Worm (Caenorhabditis elegans) whole organism, mixed stage, embryonic: ENCODE results near the gene lim-4.

Experiments
- M03D4.4 ChIP-seq: sonication (generic microtip); optimal IDR thresholded peaks from 2 replicates; lab custom pipeline; 2017; ENCODE audit warnings: mild to moderate bottlenecking, missing genetic modification characterization, missing compliant biosample characterization
- bed-3 ChIP-seq: fragments of 200-800 bp; sonication (Bioruptor generic); optimal IDR thresholded peaks from 3 replicates; lab custom pipeline; 2018; ENCODE audit warnings: mild to moderate bottlenecking, missing genetic modification characterization, moderate library complexity, missing compliant biosample characterization
- ceh-39 ChIP-seq: fragments of 150-350 bp; optimal IDR thresholded peaks from 2 replicates; lab custom pipeline; 2014; ENCODE audit warnings: missing biosample characterization, missing genetic modification characterization
- ceh-43 ChIP-seq: fragments of 200-800 bp; sonication (Bioruptor generic); optimal IDR thresholded peaks from 2 replicates; lab custom pipeline; 2018; ENCODE audit warnings: mild to moderate bottlenecking, missing genetic modification characterization, moderate library complexity, missing compliant biosample characterization
- ceh-83 ChIP-seq: fragments of 200-800 bp; sonication (Bioruptor generic); optimal IDR thresholded peaks from 2 replicates; lab custom pipeline; 2018; ENCODE audit warnings: mild to moderate bottlenecking, missing genetic modification characterization, missing compliant biosample characterization
- ces-1 ChIP-seq: fragments of 150-350 bp; optimal IDR thresholded peaks from 2 replicates; lab custom pipeline; 2014; ENCODE audit warnings: missing biosample characterization, missing genetic modification reagents, missing genetic modification characterization
- drap-1 ChIP-seq: fragments of 200-800 bp; sonication (Bioruptor generic); optimal IDR thresholded peaks from 3 replicates; lab custom pipeline; 2018; ENCODE audit warnings: mild to moderate bottlenecking, missing genetic modification characterization, missing compliant biosample characterization
- elt-3 ChIP-seq: fragments of 150-350 bp; optimal IDR thresholded peaks from 2 replicates; lab custom pipeline; 2014; ENCODE audit warnings: missing biosample characterization, missing genetic modification characterization
- flh-1 ChIP-seq: fragments of 200-800 bp; sonication (Bioruptor generic); optimal IDR thresholded peaks from 2 replicates; lab custom pipeline; 2018; ENCODE audit warnings: mild to moderate bottlenecking, missing genetic modification characterization, moderate library complexity, missing compliant biosample characterization
- ham-2 ChIP-seq: fragments of 200-800 bp; sonication (Bioruptor generic); optimal IDR thresholded peaks from 2 replicates; lab custom pipeline; 2018; ENCODE audit warnings: mild to moderate bottlenecking, missing genetic modification characterization, missing compliant biosample characterization
- hlh-1 ChIP-seq: fragments of 150-350 bp; optimal IDR thresholded peaks from 2 replicates; lab custom pipeline; 2014; ENCODE audit warnings: missing biosample characterization, missing genetic modification reagents, missing genetic modification characterization
- lin-13 ChIP-seq: fragments of 150-350 bp; optimal IDR thresholded peaks from 2 replicates; lab custom pipeline; 2014; ENCODE audit warnings: missing biosample characterization, missing genetic modification characterization
- lin-32 ChIP-seq: fragments of 200-800 bp; sonication (Bioruptor generic); optimal IDR thresholded peaks from 2 replicates; lab custom pipeline; 2018; ENCODE audit warnings: mild to moderate bottlenecking, missing genetic modification characterization, missing compliant biosample characterization
- lsy-2 ChIP-seq: fragments of 150-350 bp; optimal IDR thresholded peaks from 2 replicates; lab custom pipeline; 2014; ENCODE audit warnings: missing biosample characterization, missing genetic modification characterization
- mep-1 ChIP-seq: fragments of 150-350 bp; optimal IDR thresholded peaks from 2 replicates; lab custom pipeline; 2017; ENCODE audit warnings: missing biosample characterization, missing genetic modification reagents, missing genetic modification characterization, inconsistent platforms
- nhr-12 ChIP-seq: fragments of 150-350 bp; optimal IDR thresholded peaks from 2 replicates; lab custom pipeline; 2014; ENCODE audit warnings: missing biosample characterization, missing genetic modification characterization
- nhr-2 ChIP-seq: fragments of 150-350 bp; optimal IDR thresholded peaks from 2 replicates; lab custom pipeline; 2014; ENCODE audit warnings: missing biosample characterization, missing genetic modification characterization
- nhr-237 ChIP-seq: fragments of 150-350 bp; optimal IDR thresholded peaks from 2 replicates; lab custom pipeline; 2014; ENCODE audit warnings: missing biosample characterization, missing genetic modification characterization
- nhr-28 ChIP-seq: fragments of 150-350 bp; optimal IDR thresholded peaks from 2 replicates; lab custom pipeline; 2014; ENCODE audit warnings: missing biosample characterization, missing genetic modification characterization
- nhr-76 ChIP-seq: sonication (generic microtip); optimal IDR thresholded peaks from 2 replicates; lab custom pipeline; 2017; ENCODE audit warnings: missing biosample characterization, missing genetic modification characterization
- pha-4 ChIP-seq: fragments of 150-350 bp; optimal IDR thresholded peaks from 2 replicates; lab custom pipeline; 2018; ENCODE audit warnings: missing biosample characterization, missing genetic modification reagents, missing genetic modification characterization
- sem-2 ChIP-seq: fragments of 200-800 bp; sonication (Bioruptor generic); optimal IDR thresholded peaks from 2 replicates; lab custom pipeline; 2018; ENCODE audit warnings: mild to moderate bottlenecking, missing genetic modification characterization, missing compliant biosample characterization
- snpc-4 ChIP-seq: fragments of 150-350 bp; optimal IDR thresholded peaks from 2 replicates; lab custom pipeline; 2014; ENCODE audit warnings: missing biosample characterization, missing genetic modification characterization
- sptf-1 ChIP-seq: sonication (generic microtip); optimal IDR thresholded peaks from 2 replicates; lab custom pipeline; 2017; ENCODE audit warnings: mild to moderate bottlenecking, missing genetic modification characterization, moderate library complexity, missing compliant biosample characterization
- tbx-8 ChIP-seq: fragments of 200-800 bp; sonication (Bioruptor generic); optimal IDR thresholded peaks from 2 replicates; lab custom pipeline; 2018; ENCODE audit warnings: mild to moderate bottlenecking, missing genetic modification characterization, moderate library complexity, missing compliant biosample characterization
- unc-120 ChIP-seq: sonication (generic microtip); optimal IDR thresholded peaks from 2 replicates; lab custom pipeline; 2017; ENCODE audit warnings: missing genetic modification characterization, missing compliant biosample characterization; ENCODE audit not compliant: poor library complexity, severe bottlenecking
- unc-62 ChIP-seq: fragments of 150-350 bp; optimal IDR thresholded peaks from 2 replicates; lab custom pipeline; 2014; ENCODE audit warnings: missing biosample characterization, missing genetic modification reagents, missing genetic modification characterization
- zip-8 ChIP-seq: fragments of 150-350 bp; optimal IDR thresholded peaks from 2 replicates; lab custom pipeline; 2014; ENCODE audit warnings: missing biosample characterization, missing genetic modification characterization
- ztf-11 ChIP-seq: fragments of 150-350 bp; optimal IDR thresholded peaks from 2 replicates; lab custom pipeline; 2014; ENCODE audit warnings: missing biosample characterization, missing genetic modification characterization

Gene lim-4

DNA sequence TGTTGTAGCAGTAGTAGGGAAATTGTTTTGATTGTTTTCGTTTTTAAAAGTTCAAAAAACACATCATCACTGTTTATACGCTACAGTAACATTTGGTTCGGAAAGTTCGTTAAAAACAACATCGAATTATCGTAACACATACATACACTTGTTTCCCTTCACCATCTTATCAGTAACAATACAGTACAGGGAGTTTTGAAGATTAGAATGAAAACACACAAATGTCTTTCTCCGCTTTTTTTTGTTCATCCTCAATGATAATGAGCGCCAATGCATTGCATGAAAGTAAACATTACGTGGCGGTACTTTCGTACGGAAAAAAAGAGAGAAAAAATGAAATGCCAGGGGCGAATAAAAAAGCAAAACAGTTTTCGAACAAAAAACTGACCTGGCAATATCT, 43.7 kb downstream of the lim-4 start:
- TF ChIP-seq elt-3 (tag; lab: Kevin White, UChicago) (no peak), ham-2 (no peak), nhr-12 (tag; lab: Kevin White, UChicago) (no peak), bed-3 (no peak), pha-4 (tag; lab: Kevin White, UChicago) (no peak), nhr-28 (tag; lab: Kevin White, UChicago) (no peak), sptf-1 (tag; lab: Kevin White, UChicago) (no peak), snpc-4 (tag; lab: Kevin White, UChicago) (no peak)

DNA sequence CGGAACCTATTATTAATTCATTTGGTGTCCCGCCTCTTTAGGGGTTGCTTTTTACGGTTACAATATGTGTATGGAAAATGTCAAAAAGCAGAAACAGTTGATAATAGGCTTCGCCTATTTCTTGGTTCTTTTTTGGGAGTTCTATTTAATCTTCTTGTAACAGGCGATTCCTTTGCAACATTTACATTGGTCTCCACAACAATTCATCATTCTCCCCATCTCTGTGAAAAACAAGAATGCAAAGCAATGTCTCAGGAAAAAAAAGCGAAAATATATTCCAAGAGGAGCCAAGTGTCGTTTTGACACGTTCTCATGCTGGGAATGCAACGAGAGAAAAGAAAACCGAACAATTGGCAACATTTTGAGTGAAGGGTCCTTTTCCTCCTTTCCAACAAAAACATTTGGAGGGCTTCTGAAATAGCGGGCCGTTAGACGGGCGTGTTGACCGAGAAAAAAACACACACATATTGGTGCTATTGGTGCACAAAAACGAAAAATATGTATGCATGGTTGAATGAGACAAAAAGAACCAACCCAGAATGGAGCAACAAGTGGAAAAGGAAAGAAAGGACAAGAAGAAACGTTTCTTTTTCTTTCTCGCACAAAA, 44.6 kb downstream of the lim-4 start:
- TF ChIP-seq ceh-43 (no peak), unc-62 (GFP tag; lab: Kevin White, UChicago) (no peak), elt-3 (tag; lab: Kevin White, UChicago) (no peak), drap-1 (GFP tag; lab: Kevin White, UChicago) (no peak), nhr-28 (tag; lab: Kevin White, UChicago) (no peak), lsy-2 (tag; lab: Kevin White, UChicago) (no peak), flh-1 (GFP tag; lab: Kevin White, UChicago) (no peak), ceh-83 (GFP tag; lab: Kevin White, UChicago) (no peak), ceh-39 (tag; lab: Kevin White, UChicago) (no peak), nhr-237 (tag; lab: Kevin White, UChicago) (no peak), nhr-12 (tag; lab: Kevin White, UChicago) (no peak), ham-2 (no peak), nhr-76 (tag; lab: Kevin White, UChicago) (no peak), ces-1 (no peak), tbx-8 (GFP tag; lab: Kevin White, UChicago) (no peak), lin-32 (GFP tag; lab: Kevin White, UChicago) (no peak), M03D4.4 (tag; lab: Kevin White, UChicago) (no peak)

DNA sequence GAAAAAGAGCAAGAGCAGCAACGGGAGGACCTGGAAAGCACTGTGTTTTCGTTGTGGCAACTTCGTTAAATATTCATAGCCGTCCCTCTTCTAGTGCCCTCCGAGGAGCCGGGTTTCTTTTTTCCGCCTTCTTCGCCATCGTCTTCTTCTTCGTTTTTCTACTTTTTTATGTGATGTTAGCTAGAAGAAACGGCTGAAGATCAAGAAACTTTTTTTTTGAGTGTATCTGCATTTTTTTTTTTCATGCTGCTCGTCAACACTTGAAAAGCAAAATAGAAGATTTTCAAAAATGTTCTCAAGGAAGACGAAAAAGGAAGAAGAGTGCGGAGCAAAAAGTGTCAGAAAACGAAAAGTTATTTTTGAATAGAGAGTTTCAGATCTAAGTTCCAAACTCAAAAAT, 46.0 kb downstream of the lim-4 start:
- TF ChIP-seq lin-32 (GFP tag; lab: Kevin White, UChicago), result no peak
- TF ChIP-seq elt-3 (tag; lab: Kevin White, UChicago), result no peak
- TF ChIP-seq lin-13, result no peak
- TF ChIP-seq zip-8, result no peak
- no peak for TF ChIP-seq sem-2 (GFP tag; lab: Kevin White, UChicago)
- no peak for TF ChIP-seq hlh-1 (tag; lab: Kevin White, UChicago)
- TF ChIP-seq unc-62 (GFP tag; lab: Kevin White, UChicago), result no peak
- TF ChIP-seq ces-1, result no peak
- no peak for TF ChIP-seq unc-120 (tag; lab: Kevin White, UChicago)
- TF ChIP-seq drap-1 (GFP tag; lab: Kevin White, UChicago), result no peak
- no peak for TF ChIP-seq nhr-2 (tag; lab: Kevin White, UChicago)
- no peak for TF ChIP-seq snpc-4 (tag; lab: Kevin White, UChicago)
- TF ChIP-seq M03D4.4 (tag; lab: Kevin White, UChicago), result no peak

- TF ChIP-seq bed-3, result no peak
These were observed 46.5 kb downstream of the lim-4 start, which contains the start of gene fkh-9 for ce11 chrX:3826863-3827262. Gene fkh-9 (minus strand): TSS chrX:3826963.

- no peak for TF ChIP-seq ztf-11 (tag; lab: Kevin White, UChicago)
- peak; percentile 67 for TF ChIP-seq pha-4 (tag; lab: Kevin White, UChicago)
- no peak for TF ChIP-seq drap-1 (GFP tag; lab: Kevin White, UChicago)
- no peak for TF ChIP-seq unc-62 (GFP tag; lab: Kevin White, UChicago)
- TF ChIP-seq mep-1 (tag; lab: Kevin White, UChicago), result no peak
- TF ChIP-seq hlh-1 (tag; lab: Kevin White, UChicago), result no peak
These were observed 47.2 kb downstream of the lim-4 start for ce11 chrX:3826172-3826571.
